Worm (Caenorhabditis elegans): ENCODE results near the gene C34E11.2.

Gene C34E11.2

ce11 chrX:11792730-11793129 is 21.8 kb downstream of the C34E11.2 start (continued):
- TF ChIP-seq T26A8.4 (GFP tag; IDR thresholded peaks at IDR 0.05) (0 out of 2 replicates have a peak, but pooled peaks have one; percentile 29), nhr-102 (tag; optimal IDR thresholded peaks at IDR 0.05) (peak; percentile 69), snpc-4 (tag; optimal IDR thresholded peaks at IDR 0.05) (no peak), lin-13 (GFP tag; optimal IDR thresholded peaks at IDR 0.05) (no peak), cey-2 (tag; optimal IDR thresholded peaks at IDR 0.05; ENCODE audit: borderline replicate concordance, insufficient read depth) (no peak), lin-39 (tag; optimal IDR thresholded peaks at IDR 0.05) (no peak), mep-1 (tag; optimal IDR thresholded peaks at IDR 0.05) (peak; percentile 4)

ce11 chrX:11791364-11792221 is 23.0 kb downstream of the C34E11.2 start:
- TF ChIP-seq ceh-32 (tag; optimal IDR thresholded peaks at IDR 0.05; ENCODE audit: poor library complexity), result peak; percentile 27
- peak; percentile 60 for TF ChIP-seq F10B5.3 (tag; optimal IDR thresholded peaks at IDR 0.05)
- TF ChIP-seq ceh-28 (tag; optimal IDR thresholded peaks at IDR 0.05), result no peak
- TF ChIP-seq pqm-1 (tag; optimal IDR thresholded peaks at IDR 0.05), result peak; percentile 85
- TF ChIP-seq lsy-2 (tag; optimal IDR thresholded peaks at IDR 0.05), result peak; percentile 5 to 20
- peak; percentile 56 for TF ChIP-seq mes-2 (tag; optimal IDR thresholded peaks at IDR 0.05; ENCODE audit: poor library complexity, severe bottlenecking)
- peak; percentile 58 for TF ChIP-seq nhr-102 (tag; optimal IDR thresholded peaks at IDR 0.05)
- peak; percentile 73 to 97 for TF ChIP-seq unc-62 (GFP tag; optimal IDR thresholded peaks at IDR 0.05 in 1 of 2)
- TF ChIP-seq unc-62 (tag; optimal IDR thresholded peaks at IDR 0.05), result no peak
- no peak for TF ChIP-seq zip-11 (GFP tag; IDR thresholded peaks at IDR 0.05)
- TF ChIP-seq ceh-20 (GFP tag; IDR thresholded peaks at IDR 0.05), result no peak
- peak; percentile 52 for TF ChIP-seq nhr-10 (tag; optimal IDR thresholded peaks at IDR 0.05)
- peak; percentile 46 for TF ChIP-seq jun-1 (tag; optimal IDR thresholded peaks at IDR 0.05)
- no peak for TF ChIP-seq duxl-1 (tag; optimal IDR thresholded peaks at IDR 0.05; ENCODE audit: poor library complexity)
- no peak for TF ChIP-seq egl-27 (tag; optimal IDR thresholded peaks at IDR 0.05)
- TF ChIP-seq nhr-42 (GFP tag; IDR thresholded peaks at IDR 0.05), result 0 out of 2 replicates have a peak, but pooled peaks have one; percentile 13
- TF ChIP-seq tra-1 (GFP tag; IDR thresholded peaks at IDR 0.05), result peak; percentile 65; the same call in 1 of the 2 replicates
- no peak for TF ChIP-seq daf-8 (GFP tag; IDR thresholded peaks at IDR 0.05)
- no peak for TF ChIP-seq arid-1 (GFP tag; conservative IDR thresholded peaks at IDR 0.05)
- no peak for TF ChIP-seq dmd-8 (GFP tag; IDR thresholded peaks at IDR 0.05)
- TF ChIP-seq R02D3.7 (tag; optimal IDR thresholded peaks at IDR 0.05), result no peak
- 0 out of 2 replicates have a peak, but pooled peaks have one; percentile 7 for TF ChIP-seq mxl-2 (GFP tag; conservative IDR thresholded peaks at IDR 0.05)
- TF ChIP-seq dmd-9 (GFP tag; IDR thresholded peaks at IDR 0.05), result no peak
- peak; percentile 92 for TF ChIP-seq nhr-28 (tag; optimal IDR thresholded peaks at IDR 0.05)
- peak in 1 of 2 experiments; percentile 12 for TF ChIP-seq hif-1 (tag; optimal IDR thresholded peaks at IDR 0.05)
- TF ChIP-seq dmd-6 (GFP tag; IDR thresholded peaks at IDR 0.05), result peak; percentile 58
- TF ChIP-seq hlh-30 (tag; optimal IDR thresholded peaks at IDR 0.05; ENCODE audit: insufficient read depth), result peak; percentile 84
- TF ChIP-seq nhr-48 (tag; optimal IDR thresholded peaks at IDR 0.05), result peak; percentile 65
- TF ChIP-seq mxl-3 (GFP tag; optimal IDR thresholded peaks at IDR 0.05), result peak; percentile 45
- peak; percentile 81 for TF ChIP-seq ama-1 (optimal IDR thresholded peaks at IDR 0.05)
- peak; percentile 69 for TF ChIP-seq dve-1 (tag; optimal IDR thresholded peaks at IDR 0.05; ENCODE audit: insufficient read depth)
- peak; percentile 36; the same call in 1 of the 2 replicates for TF ChIP-seq php-3 (GFP tag; IDR thresholded peaks at IDR 0.05)
- TF ChIP-seq aha-1 (tag), result peak; percentile 86
- peak; percentile 51 for TF ChIP-seq lin-13 (GFP tag; optimal IDR thresholded peaks at IDR 0.05)
- peak in 1 of 2 experiments; percentile 68 for TF ChIP-seq daf-16 (GFP tag; optimal IDR thresholded peaks at IDR 0.05)
- peak; percentile 89 for TF ChIP-seq daf-16 (tag; optimal IDR thresholded peaks at IDR 0.05)
- peak; percentile 88 for TF ChIP-seq hlh-11 (tag; optimal IDR thresholded peaks at IDR 0.05)
- TF ChIP-seq hmg-1.1 (GFP tag; IDR thresholded peaks at IDR 0.05), result no peak; the same call in 1 of the 2 replicates
- TF ChIP-seq mdt-29 (GFP tag; IDR thresholded peaks at IDR 0.05), result 0 out of 2 replicates have a peak, but pooled peaks have one; percentile 30
- TF ChIP-seq vab-7 (GFP tag; IDR thresholded peaks at IDR 0.05), result no peak
- peak; percentile 8; the same call in 1 of the 2 replicates for TF ChIP-seq pha-4 (GFP tag; IDR thresholded peaks at IDR 0.05)
- TF ChIP-seq pha-4 (tag; optimal IDR thresholded peaks at IDR 0.05), result no peak

All from whole organism, L4 larva.